Worm (Caenorhabditis elegans) whole organism, mixed stage, embryonic: ENCODE data around the gene adss-1.

Experiments used
- elt-3 ChIP-seq: fragments of 150-350 bp; optimal IDR thresholded peaks from 2 replicates; lab custom pipeline; 2014; ENCODE audit warnings: missing biosample characterization, missing genetic modification characterization
- mep-1 ChIP-seq: fragments of 150-350 bp; optimal IDR thresholded peaks from 2 replicates; lab custom pipeline; 2017; ENCODE audit warnings: missing biosample characterization, missing genetic modification reagents, missing genetic modification characterization, inconsistent platforms
- mls-2 ChIP-seq: sonication (generic microtip); optimal IDR thresholded peaks from 2 replicates; lab custom pipeline; 2016; ENCODE audit warnings: mild to moderate bottlenecking, missing genetic modification characterization, moderate library complexity, missing compliant biosample characterization
- pha-4 ChIP-seq: fragments of 150-350 bp; optimal IDR thresholded peaks from 2 replicates; lab custom pipeline; 2018; ENCODE audit warnings: missing biosample characterization, missing genetic modification reagents, missing genetic modification characterization
- unc-120 ChIP-seq: sonication (generic microtip); optimal IDR thresholded peaks from 2 replicates; lab custom pipeline; 2017; ENCODE audit warnings: missing genetic modification characterization, missing compliant biosample characterization; ENCODE audit not compliant: poor library complexity, severe bottlenecking

DNA sequence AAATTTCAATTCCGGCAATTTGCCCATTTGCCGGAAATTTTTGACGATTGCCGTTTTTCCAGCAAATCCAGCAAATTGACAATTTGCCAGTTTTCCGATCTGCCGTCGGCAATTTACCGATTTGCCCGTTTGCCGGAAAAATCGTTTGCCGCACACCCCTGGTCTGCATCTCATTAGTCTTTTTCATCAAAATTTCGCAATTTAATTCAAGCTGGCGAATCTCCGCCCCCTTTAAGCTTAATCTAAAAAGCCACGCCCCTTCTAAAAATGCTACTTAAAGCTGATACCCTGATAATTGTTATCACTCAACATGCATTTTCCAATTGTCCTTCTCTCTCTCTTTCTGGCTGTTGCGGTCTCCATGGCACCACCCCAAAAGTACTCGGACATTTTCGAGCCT, 39.9 kb downstream of the adss-1 start, which contains the start of gene Y60C6A.1:
- TF ChIP-seq pha-4 (tag; lab: Kevin White, UChicago): no peak
- TF ChIP-seq elt-3: no peak
- TF ChIP-seq mls-2 (tag; lab: Kevin White, UChicago): no peak
- TF ChIP-seq mep-1 (tag; lab: Kevin White, UChicago): no peak
- TF ChIP-seq unc-120: no peak
